Fruit fly (Drosophila melanogaster) whole organism: ENCODE data around the gene Doc2.

Source experiments
- EcR ChIP-seq, 2 experiments: fragments of >200 bp; optimal IDR thresholded peaks; 2 replicates each; lab custom pipeline; 2017; ENCODE audit warnings: missing biosample characterization in 2 of 2, missing genetic modification characterization in 2 of 2, missing genetic modification reagents in 2 of 2
- usp ChIP-seq: fragments of >200 bp; optimal IDR thresholded peaks from 2 replicates; lab custom pipeline; 2017; ENCODE audit warnings: missing biosample characterization, missing genetic modification characterization, mixed read lengths

DNA sequence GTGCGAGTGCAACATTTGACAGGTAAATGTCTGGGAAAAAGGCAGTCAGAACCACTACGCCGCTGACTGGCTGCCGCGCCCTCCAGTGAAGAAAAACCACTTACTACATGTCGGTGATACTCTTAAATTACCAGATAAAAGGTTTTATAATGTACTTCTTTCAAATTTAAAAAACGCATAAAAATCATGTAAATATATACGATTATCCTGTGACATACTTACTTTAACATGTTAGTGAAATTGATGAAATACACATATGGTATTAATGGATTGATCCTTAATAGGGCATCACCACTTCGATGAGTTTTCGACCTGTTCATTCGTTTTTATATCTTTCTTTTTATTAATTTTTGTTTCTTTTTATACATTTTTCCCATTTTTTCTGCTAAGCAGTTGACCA lies 7.5 kb upstream of the Doc2 start:
- TF ChIP-seq EcR (GFP tag; optimal IDR thresholded peaks at IDR 0.05; lab: Kevin White, UChicago) (no peak), usp (GFP tag; lab: Kevin White, UChicago) (no peak)
